Fruit fly (Drosophila melanogaster) whole organism, embryonic: ENCODE measurements around the gene CG12020.

Source experiments
- Aef1 ChIP-seq: fragments of 200-800 bp; sonication (Bioruptor generic); IDR thresholded peaks from 3 replicates; pipeline ENCODE4 v1.3.6; 2022; ENCODE audit warnings: missing biosample characterization, missing genetic modification characterization
- Antp ChIP-seq: fragments of 200-800 bp; sonication (Bioruptor generic); optimal IDR thresholded peaks from 3 replicates; lab custom pipeline; 2016; ENCODE audit warnings: missing biosample characterization, missing genetic modification characterization
- Awh ChIP-seq: fragments of 200-800 bp; sonication (Bioruptor generic); IDR thresholded peaks from 2 replicates; pipeline ENCODE4, ENCODE4 v1.3.6; 2022; ENCODE audit warnings: missing biosample characterization, missing genetic modification characterization
- B-H1 ChIP-seq: fragments of 200-800 bp; sonication (Bioruptor generic); IDR thresholded peaks from 3 replicates; pipeline ENCODE4 v1.3.6; 2022; ENCODE audit warnings: missing biosample characterization, missing genetic modification characterization
- CG12071 ChIP-seq: fragments of 200-800 bp; sonication (Bioruptor generic); optimal IDR thresholded peaks from 3 replicates; lab custom pipeline; 2018; ENCODE audit warnings: missing biosample characterization, mild to moderate bottlenecking, missing genetic modification characterization
- CG12391 ChIP-seq: fragments of 200-800 bp; sonication (Bioruptor generic); optimal IDR thresholded peaks from 3 replicates; lab custom pipeline; 2018; ENCODE audit warnings: missing biosample characterization, mild to moderate bottlenecking, missing genetic modification characterization, moderate library complexity
- CG12744 ChIP-seq: fragments of 200-800 bp; sonication (Bioruptor generic); optimal IDR thresholded peaks from 2 replicates; lab custom pipeline; 2016; ENCODE audit warnings: missing biosample characterization, missing genetic modification characterization
- CG14050 ChIP-seq: fragments of 200-800 bp; sonication (Bioruptor generic); IDR thresholded peaks from 3 replicates; pipeline ENCODE4 v1.3.6; 2022; ENCODE audit warnings: missing biosample characterization, missing genetic modification characterization
- CG14667 ChIP-seq: fragments of 200-800 bp; sonication (Bioruptor generic); IDR thresholded peaks from 2 replicates; pipeline ENCODE4 v1.3.6; 2022; ENCODE audit warnings: missing biosample characterization, missing genetic modification characterization
- CG15601 ChIP-seq: fragments of 200-800 bp; sonication (Bioruptor generic); optimal IDR thresholded peaks from 3 replicates; lab custom pipeline; 2019; ENCODE audit warnings: missing biosample characterization, mild to moderate bottlenecking, missing genetic modification characterization, moderate library complexity
- CG16815 ChIP-seq: fragments of 200-800 bp; sonication (Bioruptor generic); optimal IDR thresholded peaks from 3 replicates; lab custom pipeline; 2017; ENCODE audit warnings: missing biosample characterization, mild to moderate bottlenecking, missing genetic modification characterization
- CG18476 ChIP-seq: fragments of 200-800 bp; sonication (Bioruptor generic); optimal IDR thresholded peaks from 2 replicates; lab custom pipeline; 2016; ENCODE audit warnings: missing biosample characterization, mild to moderate bottlenecking, missing genetic modification characterization
- CG31365 ChIP-seq: fragments of 200-800 bp; sonication (Bioruptor generic); optimal IDR thresholded peaks from 2 replicates; lab custom pipeline; 2018; ENCODE audit warnings: missing biosample characterization, mild to moderate bottlenecking, missing genetic modification characterization
- CG4854 ChIP-seq: fragments of 200-800 bp; sonication (Bioruptor generic); optimal IDR thresholded peaks from 2 replicates; lab custom pipeline; 2016; ENCODE audit warnings: missing biosample characterization, missing genetic modification characterization, inconsistent platforms
- CG7372 ChIP-seq: fragments of 200-800 bp; sonication (Bioruptor generic); IDR thresholded peaks from 2 replicates; pipeline ENCODE4 v1.3.6; 2022; ENCODE audit warnings: missing biosample characterization, missing genetic modification characterization
- CG7987 ChIP-seq: fragments of 200-800 bp; sonication (Bioruptor generic); optimal IDR thresholded peaks from 2 replicates; lab custom pipeline; 2018; ENCODE audit warnings: missing biosample characterization, mild to moderate bottlenecking, missing genetic modification characterization, moderate library complexity
- CG8290 ChIP-seq, 3 experiments: fragments of 200-800 bp; sonication (Bioruptor generic); optimal IDR thresholded peaks; 2 replicates each; lab custom pipeline; 2016 to 2019; ENCODE audit warnings: missing biosample characterization in 3 of 3, missing genetic modification characterization in 3 of 3, mild to moderate bottlenecking in 2 of 3, moderate library complexity in 1 of 3
- CG9727 ChIP-seq: fragments of 200-800 bp; sonication (Bioruptor generic); optimal IDR thresholded peaks from 3 replicates; lab custom pipeline; 2017; ENCODE audit warnings: missing biosample characterization, mild to moderate bottlenecking, missing genetic modification characterization
- CG9876 ChIP-seq: fragments of 200-800 bp; sonication (Bioruptor generic); optimal IDR thresholded peaks from 2 replicates; lab custom pipeline; 2016; ENCODE audit warnings: missing biosample characterization, missing genetic modification characterization
- Ets65A ChIP-seq: fragments of 200-800 bp; sonication (Bioruptor generic); peaks from one replicate; lab custom pipeline; 2016; ENCODE audit warnings: missing biosample characterization, missing genetic modification characterization
- Hr78 ChIP-seq, 2 experiments: fragments of 200-800 bp in 1 of 2; fragments of >200 bp in 1 of 2; sonication (Bioruptor generic) in 1 of 2; optimal IDR thresholded peaks; 2 replicates each; lab custom pipeline; 2017 to 2019; ENCODE audit warnings: missing biosample characterization in 2 of 2, missing genetic modification characterization in 2 of 2, mild to moderate bottlenecking in 1 of 2, moderate library complexity in 1 of 2
- MTF-1 ChIP-seq: fragments of 200-800 bp; sonication (Bioruptor generic); optimal IDR thresholded peaks from 2 replicates; lab custom pipeline; 2018; ENCODE audit warnings: missing biosample characterization, mild to moderate bottlenecking, missing genetic modification characterization, borderline replicate concordance
- Mes4 ChIP-seq: fragments of 200-800 bp; sonication (Bioruptor generic); optimal IDR thresholded peaks from 2 replicates; lab custom pipeline; 2016; ENCODE audit warnings: missing biosample characterization, missing genetic modification characterization
- NC2α ChIP-seq: fragments of 200-800 bp; sonication (Bioruptor generic); optimal IDR thresholded peaks from 2 replicates; lab custom pipeline; 2016; ENCODE audit warnings: missing biosample characterization, missing genetic modification characterization
- NFAT ChIP-seq: fragments of 200-800 bp; sonication (Bioruptor generic); IDR thresholded peaks from 2 replicates; pipeline ENCODE4 v1.3.6; 2022; ENCODE audit warnings: missing biosample characterization, missing genetic modification characterization
- NK7.1 ChIP-seq: fragments of 200-800 bp; sonication (Bioruptor generic); optimal IDR thresholded peaks from 3 replicates; lab custom pipeline; 2016; ENCODE audit warnings: missing biosample characterization, missing genetic modification characterization
- Optix ChIP-seq: fragments of 200-800 bp; sonication (Bioruptor generic); IDR thresholded peaks from 3 replicates; pipeline ENCODE4 v1.3.6; 2022; ENCODE audit warnings: missing biosample characterization, missing genetic modification characterization
- Ravus ChIP-seq: fragments of 200-800 bp; sonication (Bioruptor generic); IDR thresholded peaks from 2 replicates; pipeline ENCODE4 v1.3.6; 2022; ENCODE audit warnings: missing biosample characterization, missing genetic modification characterization
- Side ChIP-seq: fragments of 200-800 bp; sonication (Bioruptor generic); optimal IDR thresholded peaks from 2 replicates; lab custom pipeline; 2016; ENCODE audit warnings: missing biosample characterization, missing genetic modification characterization
- Spps ChIP-seq: fragments of 200-800 bp; sonication (Bioruptor generic); optimal IDR thresholded peaks from 2 replicates; lab custom pipeline; 2018; ENCODE audit warnings: missing biosample characterization, mild to moderate bottlenecking, missing genetic modification characterization
- Ssrp ChIP-seq: fragments of 200-800 bp; sonication (Bioruptor generic); optimal IDR thresholded peaks from 2 replicates; lab custom pipeline; 2018; ENCODE audit warnings: missing biosample characterization, mild to moderate bottlenecking, missing genetic modification characterization, moderate library complexity
- Taf1 ChIP-seq: fragments of 200-800 bp; sonication (Bioruptor generic); IDR thresholded peaks from 2 replicates; pipeline ENCODE4 v1.3.6; 2022; ENCODE audit warnings: missing biosample characterization, missing genetic modification characterization
- abd-A ChIP-seq: fragments of 200-800 bp; sonication (Bioruptor generic); optimal IDR thresholded peaks from 3 replicates; lab custom pipeline; 2019; ENCODE audit warnings: missing biosample characterization, mild to moderate bottlenecking, missing genetic modification characterization, moderate library complexity
- amos ChIP-seq: fragments of 200-800 bp; sonication (Bioruptor generic); IDR thresholded peaks from 2 replicates; pipeline ENCODE4 v1.3.6; 2022; ENCODE audit warnings: missing biosample characterization, missing genetic modification characterization; ENCODE audit not compliant: partially characterized antibody
- cg ChIP-seq: fragments of 200-800 bp; sonication (Bioruptor generic); optimal IDR thresholded peaks from 3 replicates; lab custom pipeline; 2019; ENCODE audit warnings: missing biosample characterization, mild to moderate bottlenecking, missing genetic modification characterization, moderate library complexity
- chif ChIP-seq, 2 experiments: fragments of 200-800 bp; sonication (Bioruptor generic); optimal IDR thresholded peaks; 3 replicates each; lab custom pipeline; 2016; ENCODE audit warnings: missing biosample characterization in 2 of 2, missing genetic modification characterization in 2 of 2
- danr ChIP-seq: fragments of 200-800 bp; sonication (Bioruptor generic); IDR thresholded peaks from 2 replicates; pipeline ENCODE4 v1.3.6; 2022; ENCODE audit warnings: missing biosample characterization, missing genetic modification characterization
- dimm ChIP-seq: fragments of 200-800 bp; sonication (Bioruptor generic); IDR thresholded peaks from 2 replicates; pipeline ENCODE4 v1.3.6; 2022; ENCODE audit warnings: missing biosample characterization, missing genetic modification characterization
- fd96Cb ChIP-seq: fragments of 200-800 bp; sonication (Bioruptor generic); optimal IDR thresholded peaks from 2 replicates; lab custom pipeline; 2018; ENCODE audit warnings: missing biosample characterization, mild to moderate bottlenecking, missing genetic modification characterization, moderate library complexity
- hb ChIP-seq: fragments of 200-800 bp; sonication (Bioruptor generic); IDR thresholded peaks from 3 replicates; pipeline ENCODE4 v1.3.6; 2022; ENCODE audit warnings: missing biosample characterization, missing genetic modification characterization; ENCODE audit not compliant: partially characterized antibody
- jigr1 ChIP-seq: fragments of 200-800 bp; sonication (Bioruptor generic); IDR thresholded peaks from 3 replicates; pipeline ENCODE4 v1.3.6; 2022; ENCODE audit warnings: missing biosample characterization, missing genetic modification characterization
- jumu ChIP-seq: fragments of 200-800 bp; sonication (Bioruptor generic); optimal IDR thresholded peaks from 3 replicates; lab custom pipeline; 2016; ENCODE audit warnings: missing biosample characterization, missing genetic modification characterization
- prd ChIP-seq, 3 experiments: fragments of >200 bp in 2 of 3; fragments of 200-800 bp in 1 of 3; sonication (Bioruptor generic) in 1 of 3; optimal IDR thresholded peaks in 2 of 3; IDR thresholded peaks in 1 of 3; 2 replicates in 2 of 3; 3 replicates in 1 of 3; pipeline versions ENCODE4 v1.3.6 to Lab custom; 2017 to 2022; ENCODE audit warnings: missing biosample characterization in 1 of 3, missing genetic modification characterization in 1 of 3
- ranshi ChIP-seq: fragments of 200-800 bp; sonication (Bioruptor generic); IDR thresholded peaks from 2 replicates; pipeline ENCODE4 v1.3.6; 2022; ENCODE audit warnings: missing biosample characterization, missing genetic modification characterization
- rib ChIP-seq: fragments of 200-800 bp; sonication (Bioruptor generic); IDR thresholded peaks from 2 replicates; pipeline ENCODE4 v1.3.6; 2022; ENCODE audit warnings: missing biosample characterization, missing genetic modification characterization
- seq ChIP-seq: fragments of 200-800 bp; sonication (Bioruptor generic); IDR thresholded peaks from 2 replicates; pipeline ENCODE4 v1.3.6; 2022; ENCODE audit warnings: missing biosample characterization, missing genetic modification characterization
- stc ChIP-seq: fragments of 200-800 bp; sonication (Bioruptor generic); IDR thresholded peaks from 2 replicates; pipeline ENCODE4 v1.3.6; 2022; ENCODE audit warnings: missing biosample characterization, missing genetic modification characterization

Gene CG12020

dm6 chr3L:1774713-1775648 is 22.1 kb upstream of the CG12020 start, which contains the start of the genes CG13933 and PolD2:
Gene CG13933, minus strand, starts transcription at chr3L:1775147.
Gene PolD2, plus strand, starts transcription at chr3L:1775633.
- peak; percentile 94 for TF ChIP-seq Taf1 (GFP tag; lab: Robert Waterston, UW)
- TF ChIP-seq jumu (GFP tag; lab: Kevin White, UChicago) = peak; percentile 66
- TF ChIP-seq Spps (tag; lab: Kevin White, UChicago) = peak; percentile 75
- TF ChIP-seq CG7987 (GFP tag; lab: Kevin White, UChicago) = peak; percentile 46
- peak; percentile 79 for TF ChIP-seq Antp (GFP tag; lab: Kevin White, UChicago)
- TF ChIP-seq CG9876 = peak; percentile 52
- no peak for TF ChIP-seq Hr78 (GFP tag; optimal IDR thresholded peaks at IDR 0.05; lab: Kevin White, UChicago)
- TF ChIP-seq prd (optimal IDR thresholded peaks at IDR 0.05; lab: Kevin White, UChicago) = no peak
- TF ChIP-seq prd (GFP tag; IDR thresholded peaks at IDR 0.05; lab: Robert Waterston, UW) = peak; percentile 99
- TF ChIP-seq Optix (GFP tag; lab: Robert Waterston, UW) = peak; percentile 92
- TF ChIP-seq abd-A (tag; lab: Kevin White, UChicago) = no peak
- TF ChIP-seq CG12071 (GFP tag; lab: Kevin White, UChicago) = no peak
- TF ChIP-seq chif (GFP tag; optimal IDR thresholded peaks at IDR 0.05; lab: Kevin White, UChicago) = peak; percentile 48 to 89
- TF ChIP-seq NK7.1 (GFP tag; lab: Kevin White, UChicago) = no peak
- no peak for TF ChIP-seq CG31365 (tag; lab: Kevin White, UChicago)
- TF ChIP-seq CG9727 = peak; percentile 98
- TF ChIP-seq Ssrp = peak; percentile 98
- peak; percentile 99 for TF ChIP-seq stc (GFP tag; lab: Robert Waterston, UW)
- TF ChIP-seq hb (GFP tag; lab: Robert Waterston, UW) = peak; percentile 90
- no peak for TF ChIP-seq CG12744 (GFP tag; lab: Kevin White, UChicago)
- peak; percentile 97 for TF ChIP-seq B-H1 (GFP tag; lab: Robert Waterston, UW)
- peak; percentile 96 for TF ChIP-seq CG16815 (GFP tag; lab: Kevin White, UChicago)
- peak; percentile 72 for TF ChIP-seq MTF-1
- peak; percentile 44 for TF ChIP-seq NC2α (GFP tag; lab: Kevin White, UChicago)
- peak; percentile 98 for TF ChIP-seq CG14050 (GFP tag; lab: Robert Waterston, UW)
- TF ChIP-seq CG15601 (tag; lab: Kevin White, UChicago) = peak; percentile 97
- no peak for TF ChIP-seq CG4854
- peak; percentile 85 for TF ChIP-seq rib (GFP tag; lab: Robert Waterston, UW)
- peak; percentile 91 for TF ChIP-seq CG14667
- TF ChIP-seq CG12391 (tag; lab: Kevin White, UChicago) = peak; percentile 98
- TF ChIP-seq dimm = peak; percentile 95
- peak; percentile 73; the same call in 2 of the 3 replicates for TF ChIP-seq jigr1
- peak; percentile 46; the same call in 1 of the 2 replicates for TF ChIP-seq danr (GFP tag; lab: Robert Waterston, UW)
- peak; percentile 91 for TF ChIP-seq NFAT (GFP tag; lab: Robert Waterston, UW)
- peak; percentile 74 for TF ChIP-seq Side (GFP tag; lab: Kevin White, UChicago)
- TF ChIP-seq CG7372 (GFP tag; lab: Robert Waterston, UW) = peak; percentile 93
- TF ChIP-seq cg = no peak
- TF ChIP-seq Ravus (GFP tag; lab: Robert Waterston, UW) = peak; percentile 92
- peak; percentile 56 for TF ChIP-seq Mes4
- TF ChIP-seq ranshi (GFP tag; lab: Robert Waterston, UW) = peak; percentile 95
- TF ChIP-seq fd96Cb (tag; lab: Kevin White, UChicago) = peak; percentile 91
- TF ChIP-seq amos (GFP tag; lab: Robert Waterston, UW) = peak; percentile 57; the same call in 1 of the 2 replicates
- TF ChIP-seq CG8290 (GFP tag; optimal IDR thresholded peaks at IDR 0.05; lab: Kevin White, UChicago) = no peak
- TF ChIP-seq CG8290 (tag; optimal IDR thresholded peaks at IDR 0.05; lab: Kevin White, UChicago) = no peak
- TF ChIP-seq Ets65A (GFP tag; lab: Kevin White, UChicago) = peak; percentile 97
- TF ChIP-seq seq = peak; percentile 98
- peak; percentile 77 for TF ChIP-seq CG18476 (GFP tag; lab: Kevin White, UChicago)
- TF ChIP-seq Awh (GFP tag; lab: Robert Waterston, UW) = peak; percentile 93
- peak; percentile 98 for TF ChIP-seq Aef1
